Worm (Caenorhabditis elegans): ENCODE results near the gene abl-1.

DNA sequence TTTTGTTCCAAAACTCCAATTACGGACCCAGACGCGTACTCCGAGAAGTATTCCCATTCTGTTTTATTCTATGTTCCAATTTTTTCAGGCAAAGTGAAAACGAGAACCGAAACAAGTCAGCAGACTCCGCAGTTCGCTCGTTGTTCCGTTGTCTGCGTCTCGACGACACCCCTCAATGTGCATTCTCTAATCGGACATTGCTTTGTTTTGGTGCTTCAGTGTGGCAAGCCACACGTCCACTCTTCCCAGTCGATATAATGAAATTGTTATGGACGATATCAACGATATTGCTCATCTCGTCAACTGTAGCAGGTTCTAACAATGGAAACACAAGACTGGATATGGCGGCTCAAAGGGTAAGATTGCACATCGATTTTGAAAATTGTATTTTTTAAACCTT is 47.1 kb downstream of the abl-1 start, which contains the start of gene nhx-5:
- no peak for TF ChIP-seq unc-62 (GFP tag; optimal IDR thresholded peaks at IDR 0.05)
- TF ChIP-seq lin-11 (tag; optimal IDR thresholded peaks at IDR 0.05), result no peak
